Worm (Caenorhabditis elegans) whole organism, early embryonic: Measurements from ENCODE around the gene C05E7.3.

Experiments used
- B0310.2 ChIP-seq: sonication (generic microtip); optimal IDR thresholded peaks from 2 replicates; lab custom pipeline; 2016; ENCODE audit warnings: mild to moderate bottlenecking, missing genetic modification characterization, missing compliant biosample characterization
- F13C5.2 ChIP-seq: sonication (generic microtip); optimal IDR thresholded peaks from 2 replicates; lab custom pipeline; 2017; ENCODE audit warnings: mild to moderate bottlenecking, missing genetic modification characterization, inconsistent platforms, missing compliant biosample characterization
- ceh-36 ChIP-seq: sonication (generic microtip); optimal IDR thresholded peaks from 2 replicates; lab custom pipeline; 2016; ENCODE audit warnings: missing genetic modification characterization, inconsistent platforms, missing compliant biosample characterization
- flt-1 ChIP-seq: fragments of 200-800 bp; sonication (Bioruptor generic); IDR thresholded peaks from 2 replicates; pipeline ENCODE4 v1.3.6; 2022; ENCODE audit warnings: missing genetic modification characterization, missing compliant biosample characterization
- hmbx-1 ChIP-seq: sonication (generic microtip); optimal IDR thresholded peaks from 2 replicates; lab custom pipeline; 2016; ENCODE audit warnings: mild to moderate bottlenecking, missing genetic modification characterization, missing compliant biosample characterization
- sea-1 ChIP-seq: fragments of 200-800 bp; sonication (Bioruptor generic); conservative IDR thresholded peaks from 2 replicates; pipeline ENCODE4 v1.3.6; 2022; ENCODE audit warnings: missing genetic modification characterization, missing compliant biosample characterization

- no peak for TF ChIP-seq F13C5.2 (tag; lab: Kevin White, UChicago)
- no peak for TF ChIP-seq flt-1
- TF ChIP-seq sea-1 (GFP tag; lab: Robert Waterston, UW): no peak
- no peak for TF ChIP-seq B0310.2 (tag; lab: Kevin White, UChicago)
- no peak for TF ChIP-seq ceh-36 (tag; lab: Kevin White, UChicago)
- TF ChIP-seq hmbx-1 (tag; lab: Kevin White, UChicago): no peak
Observed at ce11 chrX:12914209-12914608, 32.2 kb downstream of the C05E7.3 start.
